Worm (Caenorhabditis elegans): ENCODE data around the gene C13G3.1.

DNA sequence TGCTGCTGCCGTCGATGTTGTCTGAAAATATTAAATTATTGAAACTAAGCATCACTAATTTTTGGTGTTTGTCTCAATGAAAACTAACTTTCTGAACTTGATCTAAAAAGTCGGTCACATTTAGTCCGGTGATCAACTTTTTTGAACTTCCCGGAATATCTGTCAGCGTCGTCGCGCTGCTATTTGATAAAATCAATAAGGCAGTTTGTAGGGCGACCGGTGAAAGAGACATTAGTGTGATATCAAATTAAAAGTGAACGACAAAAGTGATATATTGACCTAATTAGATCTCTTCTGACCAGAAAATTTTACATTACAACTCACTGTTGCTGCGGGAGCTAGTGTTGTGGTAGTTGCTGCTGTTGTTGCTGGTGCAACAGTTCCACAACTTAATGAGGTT, 41.3 kb downstream of the C13G3.1 start:
- no peak for TF ChIP-seq nhr-11 (tag; optimal IDR thresholded peaks at IDR 0.05)
- TF ChIP-seq elt-2 (tag; optimal IDR thresholded peaks at IDR 0.05): no peak
- TF ChIP-seq hlh-8 (tag; optimal IDR thresholded peaks at IDR 0.05): no peak
- no peak for TF ChIP-seq K02D7.2 (tag; optimal IDR thresholded peaks at IDR 0.05)
- TF ChIP-seq unc-3 (GFP tag; conservative IDR thresholded peaks at IDR 0.05): no peak
- no peak for TF ChIP-seq unc-3 (tag; optimal IDR thresholded peaks at IDR 0.05)
- no peak for TF ChIP-seq ceh-48 (tag; optimal IDR thresholded peaks at IDR 0.05)
- no peak for TF ChIP-seq tbx-7 (tag; optimal IDR thresholded peaks at IDR 0.05)
- no peak for TF ChIP-seq unc-42 (tag; optimal IDR thresholded peaks at IDR 0.05)
- TF ChIP-seq dmd-4 (tag; optimal IDR thresholded peaks at IDR 0.05; ENCODE audit: borderline replicate concordance): no peak
- no peak for TF ChIP-seq mec-3 (tag; optimal IDR thresholded peaks at IDR 0.05; ENCODE audit: borderline replicate concordance)
- no peak for TF ChIP-seq hlh-15 (tag; optimal IDR thresholded peaks at IDR 0.05)
